Fruit fly (Drosophila melanogaster): Measurements from ENCODE around the gene aqz.
A peak's percentile ranks its signal among the peaks of the same experiment; 100 is the strongest.

The aqz gene

dm6 chr3R:8853706-8854105 is 33.2 kb upstream of the aqz start:
- TF ChIP-seq kay (GFP tag; ENCODE audit: borderline replicate concordance) (peak; percentile 65), bab1 (GFP tag; optimal IDR thresholded peaks at IDR 0.05) (no peak), CG5204 (GFP tag; optimal IDR thresholded peaks at IDR 0.05) (no peak), CG33017 (tag; optimal IDR thresholded peaks at IDR 0.05) (no peak)

- TF ChIP-seq kay (GFP tag; ENCODE audit: borderline replicate concordance): peak; percentile 40
- no peak for TF ChIP-seq Clk (GFP tag; optimal IDR thresholded peaks at IDR 0.05)
- no peak for TF ChIP-seq tj (GFP tag; optimal IDR thresholded peaks at IDR 0.05)
- TF ChIP-seq CG7045 (GFP tag; optimal IDR thresholded peaks at IDR 0.05): no peak
Observed at dm6 chr3R:8853197-8853596, 32.7 kb upstream of the aqz start.

- TF ChIP-seq tj (GFP tag; optimal IDR thresholded peaks at IDR 0.05) (no peak), bab1 (GFP tag; optimal IDR thresholded peaks at IDR 0.05) (no peak), CG11617 (GFP tag; optimal IDR thresholded peaks at IDR 0.05) (no peak), CG7045 (GFP tag; optimal IDR thresholded peaks at IDR 0.05) (no peak), kay (GFP tag; ENCODE audit: borderline replicate concordance) (no peak), Crg-1 (GFP tag; optimal IDR thresholded peaks at IDR 0.05) (no peak), pad (GFP tag; optimal IDR thresholded peaks at IDR 0.05) (no peak), ovo (GFP tag; optimal IDR thresholded peaks at IDR 0.05) (no peak), Clk (GFP tag; optimal IDR thresholded peaks at IDR 0.05) (no peak), CG7101 (tag; optimal IDR thresholded peaks at IDR 0.05) (no peak), Mnt (GFP tag; optimal IDR thresholded peaks at IDR 0.05) (no peak), CG14711 (tag; optimal IDR thresholded peaks at IDR 0.05) (no peak), toe (GFP tag; optimal IDR thresholded peaks at IDR 0.05) (no peak), CG33017 (tag; optimal IDR thresholded peaks at IDR 0.05) (no peak), CG12768 (GFP tag; optimal IDR thresholded peaks at IDR 0.05) (no peak)
Observed at dm6 chr3R:8850616-8851015, 30.1 kb upstream of the aqz start.

- TF ChIP-seq CG5204 (GFP tag; optimal IDR thresholded peaks at IDR 0.05) (no peak), Hr96 (GFP tag; optimal IDR thresholded peaks at IDR 0.05) (no peak), CG14711 (tag; optimal IDR thresholded peaks at IDR 0.05) (no peak)
Observed at dm6 chr3R:8849373-8850228, 29.1 kb upstream of the aqz start.

dm6 chr3R:8848190-8848589 is 27.7 kb upstream of the aqz start:
- TF ChIP-seq CG14711 (tag; optimal IDR thresholded peaks at IDR 0.05): no peak
- peak; percentile 4 for TF ChIP-seq tj (GFP tag; optimal IDR thresholded peaks at IDR 0.05)

- TF ChIP-seq bab1 (GFP tag; optimal IDR thresholded peaks at IDR 0.05): peak; percentile 50
- TF ChIP-seq CG33017 (tag; optimal IDR thresholded peaks at IDR 0.05): no peak
- peak; percentile 28 for TF ChIP-seq CG7101 (tag; optimal IDR thresholded peaks at IDR 0.05)
- peak; percentile 37 for TF ChIP-seq pad (GFP tag; optimal IDR thresholded peaks at IDR 0.05)
- TF ChIP-seq Mnt (GFP tag; optimal IDR thresholded peaks at IDR 0.05): no peak
- peak; percentile 99 for TF ChIP-seq tj (GFP tag; optimal IDR thresholded peaks at IDR 0.05)
- peak; percentile 45 for TF ChIP-seq CG14711 (tag; optimal IDR thresholded peaks at IDR 0.05)
Observed at dm6 chr3R:8847096-8847639, 26.7 kb upstream of the aqz start.

dm6 chr3R:8846154-8846648 is 25.7 kb upstream of the aqz start:
- TF ChIP-seq ovo (GFP tag; optimal IDR thresholded peaks at IDR 0.05): peak; percentile 20
- TF ChIP-seq CG11617 (GFP tag; optimal IDR thresholded peaks at IDR 0.05): peak; percentile 6
- peak; percentile 58 for TF ChIP-seq tj (GFP tag; optimal IDR thresholded peaks at IDR 0.05)
- peak; percentile 58 for TF ChIP-seq CG7101 (tag; optimal IDR thresholded peaks at IDR 0.05)
- TF ChIP-seq Hr96 (GFP tag; optimal IDR thresholded peaks at IDR 0.05): peak; percentile 3
- no peak for TF ChIP-seq cnc (optimal IDR thresholded peaks at IDR 0.05)
- peak; percentile 8 for TF ChIP-seq bab1 (GFP tag; optimal IDR thresholded peaks at IDR 0.05)
- no peak for TF ChIP-seq Crg-1 (GFP tag; optimal IDR thresholded peaks at IDR 0.05)
- TF ChIP-seq kay (GFP tag; ENCODE audit: borderline replicate concordance): no peak
- TF ChIP-seq cic (GFP tag; optimal IDR thresholded peaks at IDR 0.05): peak; percentile 49
- TF ChIP-seq CG5204 (GFP tag; optimal IDR thresholded peaks at IDR 0.05): no peak
- TF ChIP-seq CG14711 (tag; optimal IDR thresholded peaks at IDR 0.05): no peak
- TF ChIP-seq CG33017 (tag; optimal IDR thresholded peaks at IDR 0.05): peak; percentile 3
- peak; percentile 7 for TF ChIP-seq pad (GFP tag; optimal IDR thresholded peaks at IDR 0.05)
- peak; percentile 44 for TF ChIP-seq CG12768 (GFP tag; optimal IDR thresholded peaks at IDR 0.05)
- TF ChIP-seq CG1620 (GFP tag; optimal IDR thresholded peaks at IDR 0.05): peak; percentile 16
- TF ChIP-seq Clk (GFP tag; optimal IDR thresholded peaks at IDR 0.05): no peak
- TF ChIP-seq toe (GFP tag; optimal IDR thresholded peaks at IDR 0.05): no peak
- peak; percentile 64 for TF ChIP-seq Mnt (GFP tag; optimal IDR thresholded peaks at IDR 0.05)
- peak; percentile 39 for TF ChIP-seq CG7045 (GFP tag; optimal IDR thresholded peaks at IDR 0.05)

Measured in whole organism, adult.